Fruit fly (Drosophila melanogaster) whole organism, embryonic: ENCODE data around the gene CG12096.

Experiments
- CG10979 ChIP-seq: fragments of 200-800 bp; sonication (Bioruptor generic); optimal IDR thresholded peaks from 2 replicates; lab custom pipeline; 2018; ENCODE audit warnings: missing biosample characterization, mild to moderate bottlenecking, missing genetic modification characterization, moderate library complexity
- CG11504 ChIP-seq: fragments of 200-800 bp; sonication (Bioruptor generic); optimal IDR thresholded peaks from 3 replicates; lab custom pipeline; 2019; ENCODE audit warnings: missing biosample characterization, mild to moderate bottlenecking, missing genetic modification characterization, moderate library complexity
- CG12104 ChIP-seq: fragments of 200-800 bp; sonication (Bioruptor generic); optimal IDR thresholded peaks from 3 replicates; lab custom pipeline; 2016; ENCODE audit warnings: missing biosample characterization, missing genetic modification characterization
- CG12299 ChIP-seq: fragments of 200-800 bp; sonication (Bioruptor generic); optimal IDR thresholded peaks from 2 replicates; lab custom pipeline; 2018; ENCODE audit warnings: missing biosample characterization, mild to moderate bottlenecking, missing genetic modification characterization
- CG12391 ChIP-seq: fragments of 200-800 bp; sonication (Bioruptor generic); optimal IDR thresholded peaks from 3 replicates; lab custom pipeline; 2018; ENCODE audit warnings: missing biosample characterization, mild to moderate bottlenecking, missing genetic modification characterization, moderate library complexity
- CG12659 ChIP-seq: fragments of 200-800 bp; sonication (Bioruptor generic); optimal IDR thresholded peaks from 3 replicates; lab custom pipeline; 2017; ENCODE audit warnings: mild to moderate bottlenecking, missing biosample characterization, missing genetic modification reagents, missing genetic modification characterization
- CG12769 ChIP-seq: fragments of 200-800 bp; sonication (Bioruptor generic); optimal IDR thresholded peaks from 2 replicates; lab custom pipeline; 2019; ENCODE audit warnings: missing biosample characterization, mild to moderate bottlenecking, missing genetic modification characterization, moderate library complexity
- CG15011 ChIP-seq: fragments of 200-800 bp; sonication (Bioruptor generic); optimal IDR thresholded peaks from 3 replicates; lab custom pipeline; 2018; ENCODE audit warnings: missing biosample characterization, mild to moderate bottlenecking, missing genetic modification characterization
- CG15601 ChIP-seq: fragments of 200-800 bp; sonication (Bioruptor generic); optimal IDR thresholded peaks from 3 replicates; lab custom pipeline; 2019; ENCODE audit warnings: missing biosample characterization, mild to moderate bottlenecking, missing genetic modification characterization, moderate library complexity
- CG17912 ChIP-seq: fragments of 200-800 bp; sonication (Bioruptor generic); optimal IDR thresholded peaks from 2 replicates; lab custom pipeline; 2018; ENCODE audit warnings: missing biosample characterization, mild to moderate bottlenecking, missing genetic modification characterization
- CG33213 ChIP-seq: fragments of 200-800 bp; sonication (Bioruptor generic); optimal IDR thresholded peaks from 3 replicates; lab custom pipeline; 2016; ENCODE audit warnings: missing biosample characterization, missing genetic modification characterization
- CG4328 ChIP-seq: fragments of 200-800 bp; sonication (Bioruptor generic); optimal IDR thresholded peaks from 3 replicates; lab custom pipeline; 2017; ENCODE audit warnings: missing biosample characterization, missing genetic modification reagents, missing genetic modification characterization
- CG6654 ChIP-seq: fragments of 200-800 bp; sonication (Bioruptor generic); optimal IDR thresholded peaks from 2 replicates; lab custom pipeline; 2017; ENCODE audit warnings: missing biosample characterization, mild to moderate bottlenecking, missing genetic modification characterization
- CG6683 ChIP-seq: fragments of 200-800 bp; sonication (Bioruptor generic); optimal IDR thresholded peaks from 2 replicates; lab custom pipeline; 2017; ENCODE audit warnings: missing biosample characterization, mild to moderate bottlenecking, missing genetic modification characterization, missing genetic modification reagents
- CG6791 ChIP-seq: fragments of 200-800 bp; sonication (Bioruptor generic); IDR thresholded peaks from 3 replicates; pipeline ENCODE4 v1.3.6; 2022; ENCODE audit warnings: missing biosample characterization, missing genetic modification characterization; ENCODE audit not compliant: partially characterized antibody
- CG7357 ChIP-seq: fragments of 200-800 bp; sonication (Bioruptor generic); IDR thresholded peaks from 3 replicates; pipeline ENCODE4 v1.3.6; 2022; ENCODE audit warnings: missing biosample characterization, missing genetic modification characterization
- CG9817 ChIP-seq: fragments of 200-800 bp; sonication (Bioruptor generic); optimal IDR thresholded peaks from 2 replicates; lab custom pipeline; 2018; ENCODE audit warnings: missing biosample characterization, mild to moderate bottlenecking, missing genetic modification characterization, moderate library complexity
- Deaf1 ChIP-seq: fragments of 200-800 bp; optimal IDR thresholded peaks from 3 replicates; lab custom pipeline; 2019; ENCODE audit warnings: missing biosample characterization, mild to moderate bottlenecking, missing genetic modification characterization, moderate library complexity
- Dp ChIP-seq: fragments of 200-800 bp; sonication (Bioruptor generic); optimal IDR thresholded peaks from 2 replicates; lab custom pipeline; 2018; ENCODE audit warnings: missing biosample characterization, mild to moderate bottlenecking, missing genetic modification characterization, moderate library complexity
- Ets65A ChIP-seq: fragments of 200-800 bp; sonication (Bioruptor generic); peaks from one replicate; lab custom pipeline; 2016; ENCODE audit warnings: missing biosample characterization, missing genetic modification characterization
- Ets97D ChIP-seq: fragments of 200-800 bp; sonication (Bioruptor generic); optimal IDR thresholded peaks from 3 replicates; lab custom pipeline; 2016; ENCODE audit warnings: missing biosample characterization, missing genetic modification characterization
- HLH3B ChIP-seq: fragments of 200-800 bp; sonication (Bioruptor generic); IDR thresholded peaks from 2 replicates; pipeline ENCODE4 v1.3.6; 2022; ENCODE audit warnings: missing biosample characterization, missing genetic modification characterization
- MESR4 ChIP-seq: fragments of 200-800 bp; sonication (Bioruptor generic); optimal IDR thresholded peaks from 2 replicates; lab custom pipeline; 2018; ENCODE audit warnings: missing biosample characterization, mild to moderate bottlenecking, missing genetic modification characterization, moderate library complexity
- Myb ChIP-seq: fragments of 200-800 bp; sonication (Bioruptor generic); optimal IDR thresholded peaks from 2 replicates; lab custom pipeline; 2016; ENCODE audit warnings: missing biosample characterization, missing genetic modification characterization
- NFAT ChIP-seq: fragments of 200-800 bp; sonication (Bioruptor generic); IDR thresholded peaks from 2 replicates; pipeline ENCODE4 v1.3.6; 2022; ENCODE audit warnings: missing biosample characterization, missing genetic modification characterization
- Sox102F ChIP-seq: fragments of 200-800 bp; sonication (Bioruptor generic); optimal IDR thresholded peaks from 2 replicates; lab custom pipeline; 2018; ENCODE audit warnings: missing biosample characterization, mild to moderate bottlenecking, missing genetic modification characterization, moderate library complexity
- ara ChIP-seq: fragments of 200-800 bp; sonication (Bioruptor generic); IDR thresholded peaks from 2 replicates; pipeline ENCODE4 v1.3.6; 2022; ENCODE audit warnings: missing biosample characterization, missing genetic modification characterization
- ase ChIP-seq: fragments of 200-800 bp; sonication (Bioruptor generic); IDR thresholded peaks from 3 replicates; pipeline ENCODE4 v1.3.6; 2022; ENCODE audit warnings: missing biosample characterization, missing genetic modification characterization
- bigmax ChIP-seq: fragments of 200-800 bp; sonication (Bioruptor generic); optimal IDR thresholded peaks from 2 replicates; lab custom pipeline; 2018; ENCODE audit warnings: missing biosample characterization, mild to moderate bottlenecking, missing genetic modification characterization
- br ChIP-seq: fragments of >200 bp; optimal IDR thresholded peaks from 2 replicates; lab custom pipeline; 2017
- bsh ChIP-seq, 2 experiments: fragments of 200-800 bp; sonication (Bioruptor generic); optimal IDR thresholded peaks; 2 replicates each; lab custom pipeline; 2017 to 2018; ENCODE audit warnings: mild to moderate bottlenecking in 2 of 2, missing biosample characterization in 2 of 2, missing genetic modification characterization in 2 of 2, moderate library complexity in 1 of 2
- ci ChIP-seq: fragments of 200-800 bp; sonication (Bioruptor generic); IDR thresholded peaks from 3 replicates; pipeline ENCODE4 v1.3.6; 2022; ENCODE audit warnings: missing biosample characterization, missing genetic modification characterization
- dimm ChIP-seq: fragments of 200-800 bp; sonication (Bioruptor generic); IDR thresholded peaks from 2 replicates; pipeline ENCODE4 v1.3.6; 2022; ENCODE audit warnings: missing biosample characterization, missing genetic modification characterization
- dmrt99B ChIP-seq: fragments of 200-800 bp; sonication (Bioruptor generic); optimal IDR thresholded peaks from 2 replicates; lab custom pipeline; 2018; ENCODE audit warnings: missing biosample characterization, mild to moderate bottlenecking, missing genetic modification characterization, moderate library complexity
- ewg ChIP-seq: fragments of 200-800 bp; sonication (Bioruptor generic); optimal IDR thresholded peaks from 3 replicates; lab custom pipeline; 2017; ENCODE audit warnings: mild to moderate bottlenecking, missing biosample characterization, missing genetic modification reagents, missing genetic modification characterization
- exex ChIP-seq: fragments of 200-800 bp; sonication (Bioruptor generic); optimal IDR thresholded peaks from 4 replicates; lab custom pipeline; 2018; ENCODE audit warnings: missing biosample characterization, mild to moderate bottlenecking, missing genetic modification characterization, moderate library complexity
- fd102C ChIP-seq: fragments of 200-800 bp; sonication (Bioruptor generic); optimal IDR thresholded peaks from 2 replicates; lab custom pipeline; 2018; ENCODE audit warnings: missing biosample characterization, mild to moderate bottlenecking, missing genetic modification characterization, moderate library complexity
- gcm2 ChIP-seq: fragments of 200-800 bp; sonication (Bioruptor generic); optimal IDR thresholded peaks from 2 replicates; lab custom pipeline; 2016; ENCODE audit warnings: missing biosample characterization, missing genetic modification characterization
- gsb-n ChIP-seq: fragments of 200-800 bp; sonication (Bioruptor generic); optimal IDR thresholded peaks from 3 replicates; lab custom pipeline; 2018; ENCODE audit warnings: missing biosample characterization, mild to moderate bottlenecking, missing genetic modification characterization
- gt ChIP-seq: fragments of 200-800 bp; sonication (Bioruptor generic); IDR thresholded peaks from 2 replicates; pipeline ENCODE4 v1.3.6; 2022; ENCODE audit warnings: missing biosample characterization, missing genetic modification characterization
- hb ChIP-seq: fragments of 200-800 bp; sonication (Bioruptor generic); IDR thresholded peaks from 3 replicates; pipeline ENCODE4 v1.3.6; 2022; ENCODE audit warnings: missing biosample characterization, missing genetic modification characterization; ENCODE audit not compliant: partially characterized antibody
- hkb ChIP-seq, 2 experiments: fragments of 200-800 bp in 1 of 2; fragments of >200 bp in 1 of 2; sonication (Bioruptor generic) in 1 of 2; IDR thresholded peaks in 1 of 2; optimal IDR thresholded peaks in 1 of 2; 2 replicates each; pipeline versions ENCODE4 v1.3.6 to Lab custom; 2017 to 2022; ENCODE audit warnings: missing biosample characterization in 1 of 2, missing genetic modification characterization in 1 of 2
- mld ChIP-seq: fragments of 200-800 bp; sonication (Bioruptor generic); IDR thresholded peaks from 3 replicates; pipeline ENCODE4 v1.3.6; 2022; ENCODE audit warnings: missing biosample characterization, missing genetic modification characterization; ENCODE audit not compliant: partially characterized antibody
- nau ChIP-seq: fragments of 200-800 bp; sonication (Bioruptor generic); optimal IDR thresholded peaks from 3 replicates; lab custom pipeline; 2017; ENCODE audit warnings: missing biosample characterization, mild to moderate bottlenecking, missing genetic modification characterization, missing genetic modification reagents
- p53 ChIP-seq: fragments of 200-800 bp; sonication (Bioruptor generic); optimal IDR thresholded peaks from 2 replicates; lab custom pipeline; 2016; ENCODE audit warnings: missing biosample characterization, missing genetic modification characterization
- run ChIP-seq: fragments of 200-800 bp; sonication (Bioruptor generic); optimal IDR thresholded peaks from 3 replicates; lab custom pipeline; 2018; ENCODE audit warnings: missing biosample characterization, mild to moderate bottlenecking, missing genetic modification characterization
- seq ChIP-seq: fragments of 200-800 bp; sonication (Bioruptor generic); IDR thresholded peaks from 2 replicates; pipeline ENCODE4 v1.3.6; 2022; ENCODE audit warnings: missing biosample characterization, missing genetic modification characterization
- so ChIP-seq: fragments of 200-800 bp; sonication (Bioruptor generic); IDR thresholded peaks from 3 replicates; pipeline ENCODE4 v1.3.6; 2022; ENCODE audit warnings: missing biosample characterization, missing genetic modification characterization
- zfh2 ChIP-seq: fragments of 200-800 bp; sonication (Bioruptor generic); optimal IDR thresholded peaks from 2 replicates; lab custom pipeline; 2016; ENCODE audit warnings: missing biosample characterization, missing genetic modification characterization

Gene CG12096

DNA sequence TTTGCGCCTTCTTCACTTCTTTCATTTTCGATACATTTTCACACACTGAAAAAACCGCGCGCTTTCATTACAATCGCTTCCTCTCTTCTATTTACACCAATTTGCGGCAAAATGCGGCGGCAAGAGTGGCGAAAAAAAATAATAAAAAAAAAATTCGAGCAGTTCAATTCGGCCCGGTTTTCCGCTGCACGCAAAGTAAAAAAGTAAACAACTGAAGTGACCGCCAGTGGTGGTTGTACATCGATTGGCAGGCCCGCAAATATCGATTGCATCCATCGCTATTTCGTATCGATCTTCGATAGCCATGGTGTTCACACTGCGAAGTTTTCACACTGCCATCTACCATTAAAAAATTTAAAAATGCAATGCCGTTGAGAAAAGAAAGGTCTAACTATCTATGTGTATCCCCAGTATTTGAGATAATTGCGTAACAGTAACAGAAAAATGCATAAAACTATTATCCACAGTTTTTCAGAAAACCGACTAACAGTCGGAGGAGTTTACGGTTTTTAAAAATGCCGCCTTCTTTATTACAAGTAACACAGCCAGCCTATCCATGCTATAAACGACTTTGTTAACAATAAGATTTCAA, 47.1 kb upstream of the CG12096 start, which contains the start of gene Chpf (continued):
- TF ChIP-seq gsb-n: no peak
- no peak for TF ChIP-seq CG12391 (tag; lab: Kevin White, UChicago)
- TF ChIP-seq dimm (GFP tag; lab: Robert Waterston, UW): no peak
- TF ChIP-seq CG12659 (GFP tag; lab: Kevin White, UChicago): peak; percentile 22
- no peak for TF ChIP-seq CG15601
- peak; percentile 92 for TF ChIP-seq CG6791 (GFP tag; lab: Robert Waterston, UW)
- no peak for TF ChIP-seq ewg (GFP tag; lab: Kevin White, UChicago)
- no peak for TF ChIP-seq CG6654
- peak; percentile 24 for TF ChIP-seq Myb (GFP tag; lab: Kevin White, UChicago)
- no peak for TF ChIP-seq fd102C (GFP tag; lab: Kevin White, UChicago)
- TF ChIP-seq MESR4 (GFP tag; lab: Kevin White, UChicago): no peak
- no peak for TF ChIP-seq zfh2 (GFP tag; lab: Kevin White, UChicago)
- no peak for TF ChIP-seq CG9817 (tag; lab: Kevin White, UChicago)
- TF ChIP-seq hb (GFP tag; lab: Robert Waterston, UW): peak; percentile 84
- TF ChIP-seq br (lab: Kevin White, UChicago): no peak
- TF ChIP-seq gcm2 (GFP tag; lab: Kevin White, UChicago): no peak
- TF ChIP-seq bsh (GFP tag; optimal IDR thresholded peaks at IDR 0.05; lab: Kevin White, UChicago): peak in 1 of 2 experiments; percentile 25
- TF ChIP-seq dmrt99B: no peak
- no peak for TF ChIP-seq hkb (optimal IDR thresholded peaks at IDR 0.05; lab: Kevin White, UChicago)
- no peak for TF ChIP-seq hkb (GFP tag; IDR thresholded peaks at IDR 0.05; lab: Robert Waterston, UW)
- TF ChIP-seq CG12769: no peak
- peak; percentile 36 for TF ChIP-seq Ets97D (GFP tag; lab: Kevin White, UChicago)
- TF ChIP-seq CG33213 (GFP tag; lab: Kevin White, UChicago): no peak
- peak; percentile 59; the same call in 2 of the 3 replicates for TF ChIP-seq mld (GFP tag; lab: Robert Waterston, UW)
- TF ChIP-seq CG6683 (GFP tag; lab: Kevin White, UChicago): no peak
- TF ChIP-seq CG12299: no peak
- TF ChIP-seq CG12104 (GFP tag; lab: Kevin White, UChicago): no peak
- no peak for TF ChIP-seq seq (GFP tag; lab: Robert Waterston, UW)
- no peak for TF ChIP-seq so (GFP tag; lab: Robert Waterston, UW)
- peak; percentile 70 for TF ChIP-seq Dp (GFP tag; lab: Kevin White, UChicago)
- no peak for TF ChIP-seq run (tag; lab: Kevin White, UChicago)
- no peak for TF ChIP-seq CG10979 (tag; lab: Kevin White, UChicago)
- no peak for TF ChIP-seq bigmax
- TF ChIP-seq NFAT (GFP tag; lab: Robert Waterston, UW): 0 out of 2 replicates have a peak, but pooled peaks have one; percentile 20
- no peak for TF ChIP-seq gt (GFP tag; lab: Robert Waterston, UW)
- TF ChIP-seq CG17912 (GFP tag; lab: Kevin White, UChicago): no peak
- no peak for TF ChIP-seq p53 (GFP tag; lab: Kevin White, UChicago)
- TF ChIP-seq exex (tag; lab: Kevin White, UChicago): no peak

DNA sequence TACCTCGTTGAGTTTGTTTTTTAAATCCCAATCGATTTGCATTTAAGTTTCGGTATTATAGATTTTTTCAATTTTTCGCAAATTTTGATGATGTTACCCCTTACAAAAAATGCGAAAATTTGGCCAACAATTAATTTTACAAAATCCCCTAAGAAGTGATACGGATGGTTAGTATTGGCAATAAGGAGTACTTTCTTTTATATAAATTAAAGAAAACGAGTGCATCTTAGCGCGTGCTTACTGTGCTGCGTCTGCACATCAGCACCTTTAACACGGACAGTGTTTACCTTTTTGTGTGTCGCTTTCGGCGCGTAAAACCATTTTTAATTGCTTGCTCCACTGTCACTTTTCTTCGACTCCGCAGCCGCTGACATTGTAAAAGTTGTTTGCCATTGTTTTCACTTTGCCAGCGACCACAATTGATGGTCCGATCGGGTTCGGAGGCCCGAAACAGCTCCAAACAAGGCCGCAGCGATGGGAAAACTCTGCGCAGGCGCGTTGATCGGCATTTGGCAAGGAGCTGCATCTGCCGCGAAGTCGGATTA, 45.5 kb upstream of the CG12096 start:
- TF ChIP-seq CG15011 (GFP tag; lab: Kevin White, UChicago) (no peak), CG11504 (peak; percentile 1), Deaf1 (no peak), HLH3B (GFP tag; lab: Robert Waterston, UW) (0 out of 2 replicates have a peak, but pooled peaks have one; percentile 17), nau (GFP tag; lab: Kevin White, UChicago) (no peak), CG12769 (peak; percentile 62), ci (GFP tag; lab: Robert Waterston, UW) (peak; percentile 66; the same call in 2 of the 3 replicates), CG4328 (GFP tag; lab: Kevin White, UChicago) (no peak), CG15601 (no peak), ase (GFP tag; lab: Robert Waterston, UW) (0 out of 3 replicates have a peak, but pooled peaks have one; percentile 17), Ets65A (GFP tag; lab: Kevin White, UChicago) (peak; percentile 31), Sox102F (GFP tag; lab: Kevin White, UChicago) (peak; percentile 31), ara (peak; percentile 16; the same call in 1 of the 2 replicates), CG7357 (GFP tag; lab: Robert Waterston, UW) (0 out of 3 replicates have a peak, but pooled peaks have one; percentile 5)
